Fruit fly (Drosophila melanogaster): Measurements from ENCODE around the gene CG13694.

DNA sequence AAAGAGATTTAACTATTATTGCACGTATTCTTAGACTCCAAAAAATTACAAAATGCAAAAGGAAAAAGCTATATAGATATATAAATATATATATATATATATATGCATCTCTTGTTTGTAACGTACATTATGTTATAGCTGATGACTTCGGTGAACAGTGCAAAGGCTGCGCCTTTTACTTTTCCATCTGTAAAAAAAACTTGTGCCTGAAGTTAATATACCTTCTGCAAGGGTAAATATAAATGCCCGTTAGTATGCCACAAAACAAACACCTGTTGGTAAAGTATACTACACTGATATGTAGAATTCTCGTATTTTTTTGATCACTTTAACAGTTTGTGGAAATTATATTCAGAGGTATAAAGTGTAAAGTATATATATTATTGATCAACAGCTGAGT, 21.8 kb upstream of the CG13694 start:
- TF ChIP-seq Dll (optimal IDR thresholded peaks at IDR 0.05) (no peak), EcR (GFP tag; optimal IDR thresholded peaks at IDR 0.05) (no peak), CG8478 (optimal IDR thresholded peaks at IDR 0.05) (no peak), usp (GFP tag; optimal IDR thresholded peaks at IDR 0.05) (no peak)

All from whole organism.